Worm (Caenorhabditis elegans) whole organism, midembryonic: ENCODE results near the gene rbm-17.

Experiments used
- T22C8.4 ChIP-seq: fragments of 200-800 bp; sonication (Bioruptor generic); IDR thresholded peaks from 2 replicates; pipeline ENCODE4 v1.3.6; 2022; ENCODE audit warnings: missing genetic modification characterization, missing compliant biosample characterization
- cog-1 ChIP-seq: sonication (generic microtip); optimal IDR thresholded peaks from 2 replicates; lab custom pipeline; 2016; ENCODE audit warnings: missing genetic modification characterization, missing compliant biosample characterization
- flt-1 ChIP-seq: fragments of 200-800 bp; sonication (Bioruptor generic); IDR thresholded peaks from 2 replicates; pipeline ENCODE4 v1.3.6; 2022; ENCODE audit warnings: missing genetic modification characterization, missing compliant biosample characterization
- klf-2 ChIP-seq: fragments of 200-800 bp; sonication (Bioruptor generic); conservative IDR thresholded peaks from 2 replicates; pipeline ENCODE4 v1.3.6; 2022; ENCODE audit warnings: missing genetic modification reagents, missing genetic modification characterization, missing compliant biosample characterization
- med-1 ChIP-seq: sonication (generic microtip); optimal IDR thresholded peaks from 2 replicates; lab custom pipeline; 2017; ENCODE audit warnings: missing genetic modification characterization, mild to moderate bottlenecking, missing compliant biosample characterization, antibody characterized with exemption, missing genetic modification reagents; ENCODE audit not compliant: insufficient read depth
- ref-1 ChIP-seq: fragments of 200-800 bp; sonication (Bioruptor generic); conservative IDR thresholded peaks from 2 replicates; pipeline ENCODE4 v1.3.6; 2022; ENCODE audit warnings: missing genetic modification reagents, missing genetic modification characterization, missing compliant biosample characterization
- tab-1 ChIP-seq: fragments of 200-800 bp; sonication (Bioruptor generic); IDR thresholded peaks from 2 replicates; pipeline ENCODE4 v1.3.6; 2022; ENCODE audit warnings: missing genetic modification characterization, missing compliant biosample characterization
- ztf-23 ChIP-seq: fragments of 200-800 bp; sonication (Bioruptor generic); IDR thresholded peaks from 2 replicates; pipeline ENCODE4 v1.3.6; 2022; ENCODE audit warnings: missing genetic modification reagents, missing genetic modification characterization, missing compliant biosample characterization
- ztf-29 ChIP-seq: fragments of 200-800 bp; sonication (Bioruptor generic); IDR thresholded peaks from 2 replicates; pipeline ENCODE4 v1.3.6; 2022; ENCODE audit warnings: missing genetic modification reagents, missing genetic modification characterization, missing compliant biosample characterization

rbm-17 gene

ce11 chrIV:11603265-11603840 is 34.8 kb upstream of the rbm-17 start:
- no peak for TF ChIP-seq ref-1 (GFP tag; lab: Robert Waterston, UW)
- no peak for TF ChIP-seq klf-2 (GFP tag; lab: Robert Waterston, UW)

ce11 chrIV:11604909-11605308 is 33.2 kb upstream of the rbm-17 start, which contains the start of the genes ragc-1 and Y24F12A.1:
Gene ragc-1, minus strand, starts transcription at chrIV:11604933.
Gene Y24F12A.1, plus strand, starts transcription at chrIV:11605254.
- TF ChIP-seq cog-1 (tag; lab: Kevin White, UChicago) (no peak), med-1 (GFP tag; lab: Kevin White, UChicago) (peak; percentile 56), ztf-23 (GFP tag; lab: Robert Waterston, UW) (peak; percentile 71), tab-1 (0 out of 2 replicates have a peak, but pooled peaks have one; percentile 36), flt-1 (GFP tag; lab: Robert Waterston, UW) (peak; percentile 64; the same call in 1 of the 2 replicates)

- 0 out of 2 replicates have a peak, but pooled peaks have one; percentile 21 for TF ChIP-seq ztf-29
Observed at ce11 chrIV:11616543-11616942, 21.6 kb upstream of the rbm-17 start.

- TF ChIP-seq T22C8.4 (GFP tag; lab: Robert Waterston, UW) (no peak), cog-1 (tag; lab: Kevin White, UChicago) (no peak), klf-2 (GFP tag; lab: Robert Waterston, UW) (no peak), tab-1 (no peak), ztf-23 (GFP tag; lab: Robert Waterston, UW) (no peak), med-1 (GFP tag; lab: Kevin White, UChicago) (no peak), flt-1 (GFP tag; lab: Robert Waterston, UW) (no peak), ztf-29 (no peak), ref-1 (GFP tag; lab: Robert Waterston, UW) (no peak)
Observed at ce11 chrIV:11620909-11621308, 17.2 kb upstream of the rbm-17 start, which contains the start of gene dsl-5. Gene dsl-5, minus strand, starts transcription at chrIV:11621009.

- no peak for TF ChIP-seq cog-1 (tag; lab: Kevin White, UChicago)
- TF ChIP-seq tab-1: no peak
- TF ChIP-seq ztf-23 (GFP tag; lab: Robert Waterston, UW): no peak
- TF ChIP-seq med-1 (GFP tag; lab: Kevin White, UChicago): no peak
- no peak for TF ChIP-seq ref-1 (GFP tag; lab: Robert Waterston, UW)
Observed at ce11 chrIV:11622336-11622735, 15.8 kb upstream of the rbm-17 start.

ce11 chrIV:11623060-11623459 is 15.1 kb upstream of the rbm-17 start, which contains the start of gene lys-4:
Gene lys-4, minus strand, starts transcription at chrIV:11623174.
- no peak for TF ChIP-seq klf-2 (GFP tag; lab: Robert Waterston, UW)
- no peak for TF ChIP-seq T22C8.4 (GFP tag; lab: Robert Waterston, UW)
- no peak for TF ChIP-seq flt-1 (GFP tag; lab: Robert Waterston, UW)
- no peak for TF ChIP-seq ref-1 (GFP tag; lab: Robert Waterston, UW)
- no peak for TF ChIP-seq med-1 (GFP tag; lab: Kevin White, UChicago)

ce11 chrIV:11623759-11624287 is 14.3 kb upstream of the rbm-17 start:
- no peak for TF ChIP-seq flt-1 (GFP tag; lab: Robert Waterston, UW)
- no peak for TF ChIP-seq med-1 (GFP tag; lab: Kevin White, UChicago)
- no peak for TF ChIP-seq ref-1 (GFP tag; lab: Robert Waterston, UW)
- TF ChIP-seq tab-1: no peak
- TF ChIP-seq T22C8.4 (GFP tag; lab: Robert Waterston, UW): no peak
- no peak for TF ChIP-seq klf-2 (GFP tag; lab: Robert Waterston, UW)
- no peak for TF ChIP-seq ztf-29
- TF ChIP-seq ztf-23 (GFP tag; lab: Robert Waterston, UW): no peak
- no peak for TF ChIP-seq cog-1 (tag; lab: Kevin White, UChicago)

- TF ChIP-seq ztf-23 (GFP tag; lab: Robert Waterston, UW) (no peak), klf-2 (GFP tag; lab: Robert Waterston, UW) (no peak), ref-1 (GFP tag; lab: Robert Waterston, UW) (no peak), tab-1 (no peak), T22C8.4 (GFP tag; lab: Robert Waterston, UW) (no peak), flt-1 (GFP tag; lab: Robert Waterston, UW) (no peak), cog-1 (tag; lab: Kevin White, UChicago) (no peak), ztf-29 (no peak), med-1 (GFP tag; lab: Kevin White, UChicago) (no peak)
Observed at ce11 chrIV:11625482-11625881, 12.6 kb upstream of the rbm-17 start, which contains the start of gene lys-5. Gene lys-5, minus strand, starts transcription at chrIV:11625582.

- TF ChIP-seq tab-1 (no peak), ztf-29 (no peak), klf-2 (GFP tag; lab: Robert Waterston, UW) (no peak), flt-1 (GFP tag; lab: Robert Waterston, UW) (no peak), ztf-23 (GFP tag; lab: Robert Waterston, UW) (no peak), cog-1 (tag; lab: Kevin White, UChicago) (no peak), med-1 (GFP tag; lab: Kevin White, UChicago) (no peak), T22C8.4 (GFP tag; lab: Robert Waterston, UW) (no peak)
Observed at ce11 chrIV:11627847-11628246, 10.3 kb upstream of the rbm-17 start, which contains the start of gene lys-6. Gene lys-6, minus strand, starts transcription at chrIV:11627947.

ce11 chrIV:11631750-11632149 is 6.4 kb upstream of the rbm-17 start, which contains the start of gene F58B3.4:
Gene F58B3.4, minus strand, starts transcription at chrIV:11631850.
- TF ChIP-seq klf-2 (GFP tag; lab: Robert Waterston, UW): no peak
